Worm (Caenorhabditis elegans): Measurements from ENCODE around the gene ZC190.8.
A peak's percentile ranks its signal among the peaks of the same experiment; 100 is the strongest.
"Not testable (repeated sequence)": the region's sequence is repeated elsewhere in the genome, so short reads cannot be mapped to it uniquely, and the experiment has no call there.

ZC190.8 gene

ce11 chrV:8729100-8729499, 41.5 kb upstream of the ZC190.8 start, which contains the start of gene ZC196.5:
TSS of gene ZC196.5 (plus strand) at chrV:8729400.
- TF ChIP-seq unc-62 (GFP tag; optimal IDR thresholded peaks at IDR 0.05 in 1 of 2) (peak in 1 of 2 experiments; percentile 60), unc-62 (tag; optimal IDR thresholded peaks at IDR 0.05) (no peak), daf-12 (tag; optimal IDR thresholded peaks at IDR 0.05) (no peak)

ce11 chrV:8727077-8727476, 39.5 kb upstream of the ZC190.8 start, which contains the start of gene ZC196.9:
TSS of gene ZC196.9 (minus strand) at chrV:8727177.
- TF ChIP-seq ztf-7 (tag; optimal IDR thresholded peaks at IDR 0.05) (no peak), nhr-111 (GFP tag; optimal IDR thresholded peaks at IDR 0.05) (no peak), R02D3.7 (tag; optimal IDR thresholded peaks at IDR 0.05) (no peak), ceh-44 (GFP tag; IDR thresholded peaks at IDR 0.05) (no peak), dmd-9 (GFP tag; IDR thresholded peaks at IDR 0.05) (no peak), tag-97 (GFP tag; IDR thresholded peaks at IDR 0.05) (no peak), nhr-41 (GFP tag; IDR thresholded peaks at IDR 0.05) (no peak), Y5F2A.4 (GFP tag; optimal IDR thresholded peaks at IDR 0.05) (no peak), nhr-28 (tag; optimal IDR thresholded peaks at IDR 0.05) (no peak), nhr-42 (GFP tag; IDR thresholded peaks at IDR 0.05) (no peak), zip-2 (tag; optimal IDR thresholded peaks at IDR 0.05) (no peak), pha-4 (GFP tag; IDR thresholded peaks at IDR 0.05) (no peak), pha-4 (tag; optimal IDR thresholded peaks at IDR 0.05) (no peak), zfp-2 (tag; optimal IDR thresholded peaks at IDR 0.05) (no peak)

ce11 chrV:8726228-8726627, 38.6 kb upstream of the ZC190.8 start, which contains the start of gene droe-8:
TSS of gene droe-8 (plus strand) at chrV:8726528.
- TF ChIP-seq ztf-11 (tag; optimal IDR thresholded peaks at IDR 0.05); nhr-237 (tag; optimal IDR thresholded peaks at IDR 0.05); duxl-1 (tag; optimal IDR thresholded peaks at IDR 0.05; ENCODE audit: poor library complexity): not testable (repeated sequence)

ce11 chrV:8722160-8722559, 34.6 kb upstream of the ZC190.8 start, which contains the start of gene ZC196.8:
TSS of gene ZC196.8 (minus strand) at chrV:8722260.
- TF ChIP-seq snpc-4 (tag; optimal IDR thresholded peaks at IDR 0.05); mxl-2 (GFP tag; conservative IDR thresholded peaks at IDR 0.05); F10B5.3 (tag; optimal IDR thresholded peaks at IDR 0.05): not testable (repeated sequence)

ce11 chrV:8718399-8718798, 30.8 kb upstream of the ZC190.8 start:
- TF ChIP-seq unc-62 (GFP tag; optimal IDR thresholded peaks at IDR 0.05 in 1 of 2) (peak in 1 of 2 experiments; percentile 97), unc-62 (tag; optimal IDR thresholded peaks at IDR 0.05) (no peak), mdt-29 (GFP tag; IDR thresholded peaks at IDR 0.05) (no peak), pha-4 (GFP tag; IDR thresholded peaks at IDR 0.05) (no peak), pha-4 (tag; optimal IDR thresholded peaks at IDR 0.05) (no peak)

- no peak for TF ChIP-seq ceh-20 (GFP tag; IDR thresholded peaks at IDR 0.05)
- TF ChIP-seq nhr-11 (tag; optimal IDR thresholded peaks at IDR 0.05): no peak
- TF ChIP-seq ZK337.2 (GFP tag; IDR thresholded peaks at IDR 0.05): no peak
- peak; percentile 84 for TF ChIP-seq ces-1 (GFP tag; optimal IDR thresholded peaks at IDR 0.05)
- TF ChIP-seq fkh-10 (GFP tag; optimal IDR thresholded peaks at IDR 0.05): peak; percentile 67
Observed at ce11 chrV:8716175-8716574, 28.6 kb upstream of the ZC190.8 start, which contains the start of gene glr-5. TSS of gene glr-5 (plus strand) at chrV:8716495.

- TF ChIP-seq rbr-2 (tag; optimal IDR thresholded peaks at IDR 0.05) (no peak), zip-2 (tag; optimal IDR thresholded peaks at IDR 0.05) (no peak), cey-2 (tag; optimal IDR thresholded peaks at IDR 0.05; ENCODE audit: borderline replicate concordance, insufficient read depth) (no peak), Y105C5A.15 (GFP tag; IDR thresholded peaks at IDR 0.05) (no peak), Y48G9A.11 (GFP tag; IDR thresholded peaks at IDR 0.05) (no peak)
Observed at ce11 chrV:8711910-8712309, 24.3 kb upstream of the ZC190.8 start, which contains the start of gene ZC178.2. TSS of gene ZC178.2 (minus strand) at chrV:8712010.
